Fruit fly (Drosophila melanogaster) whole organism, embryonic: ENCODE results near the gene CG8677.

Experiments
- ATbp ChIP-seq: fragments of 200-800 bp; sonication (Bioruptor generic); optimal IDR thresholded peaks from 2 replicates; lab custom pipeline; 2017; ENCODE audit warnings: missing biosample characterization, mild to moderate bottlenecking, missing genetic modification characterization, missing genetic modification reagents
- CG11504 ChIP-seq: fragments of 200-800 bp; sonication (Bioruptor generic); optimal IDR thresholded peaks from 3 replicates; lab custom pipeline; 2019; ENCODE audit warnings: missing biosample characterization, mild to moderate bottlenecking, missing genetic modification characterization, moderate library complexity
- CG12659 ChIP-seq: fragments of 200-800 bp; sonication (Bioruptor generic); optimal IDR thresholded peaks from 3 replicates; lab custom pipeline; 2017; ENCODE audit warnings: mild to moderate bottlenecking, missing biosample characterization, missing genetic modification reagents, missing genetic modification characterization
- CG12744 ChIP-seq: fragments of 200-800 bp; sonication (Bioruptor generic); optimal IDR thresholded peaks from 2 replicates; lab custom pipeline; 2016; ENCODE audit warnings: missing biosample characterization, missing genetic modification characterization
- CG12769 ChIP-seq: fragments of 200-800 bp; sonication (Bioruptor generic); optimal IDR thresholded peaks from 2 replicates; lab custom pipeline; 2019; ENCODE audit warnings: missing biosample characterization, mild to moderate bottlenecking, missing genetic modification characterization, moderate library complexity
- CG13775 ChIP-seq: fragments of 200-800 bp; sonication (Bioruptor generic); optimal IDR thresholded peaks from 3 replicates; lab custom pipeline; 2017; ENCODE audit warnings: missing biosample characterization, mild to moderate bottlenecking, missing genetic modification characterization
- CG15269 ChIP-seq: fragments of 200-800 bp; sonication (Bioruptor generic); optimal IDR thresholded peaks from 2 replicates; lab custom pipeline; 2018; ENCODE audit warnings: missing biosample characterization, mild to moderate bottlenecking, missing genetic modification characterization, moderate library complexity
- CG17328 ChIP-seq: fragments of 200-800 bp; sonication (Bioruptor generic); IDR thresholded peaks from 2 replicates; pipeline ENCODE4 v1.3.6; 2022; ENCODE audit warnings: missing biosample characterization, missing genetic modification characterization
- CG17361 ChIP-seq: fragments of 200-800 bp; sonication (Bioruptor generic); IDR thresholded peaks from 3 replicates; pipeline ENCODE4 v1.3.6; 2022; ENCODE audit warnings: missing biosample characterization, missing genetic modification characterization
- CG17802 ChIP-seq: fragments of 200-800 bp; sonication (Bioruptor generic); optimal IDR thresholded peaks from 2 replicates; lab custom pipeline; 2018; ENCODE audit warnings: missing biosample characterization, mild to moderate bottlenecking, missing genetic modification characterization, moderate library complexity
- CG18476 ChIP-seq: fragments of 200-800 bp; sonication (Bioruptor generic); optimal IDR thresholded peaks from 2 replicates; lab custom pipeline; 2016; ENCODE audit warnings: missing biosample characterization, mild to moderate bottlenecking, missing genetic modification characterization
- CG2129 ChIP-seq: fragments of 200-800 bp; sonication (Bioruptor generic); IDR thresholded peaks from 2 replicates; pipeline ENCODE4 v1.3.6; 2022; ENCODE audit warnings: missing biosample characterization, missing genetic modification characterization; ENCODE audit not compliant: partially characterized antibody
- CG2712 ChIP-seq: fragments of 200-800 bp; optimal IDR thresholded peaks from 3 replicates; lab custom pipeline; 2019; ENCODE audit warnings: missing biosample characterization, mild to moderate bottlenecking, missing genetic modification characterization, moderate library complexity
- CG2889 ChIP-seq: fragments of 200-800 bp; sonication (Bioruptor generic); IDR thresholded peaks from 3 replicates; pipeline ENCODE4 v1.3.6; 2022; ENCODE audit warnings: missing biosample characterization, missing genetic modification characterization
- CG3281 ChIP-seq: fragments of 200-800 bp; sonication (Bioruptor generic); optimal IDR thresholded peaks from 3 replicates; lab custom pipeline; 2017; ENCODE audit warnings: missing biosample characterization, mild to moderate bottlenecking, missing genetic modification characterization
- CG33557 ChIP-seq: fragments of 200-800 bp; sonication (Bioruptor generic); optimal IDR thresholded peaks from 2 replicates; lab custom pipeline; 2019; ENCODE audit warnings: missing biosample characterization, mild to moderate bottlenecking, missing genetic modification characterization, moderate library complexity
- CG3407 ChIP-seq: fragments of 200-800 bp; sonication (Bioruptor generic); optimal IDR thresholded peaks from 2 replicates; lab custom pipeline; 2018; ENCODE audit warnings: missing biosample characterization, mild to moderate bottlenecking, missing genetic modification characterization
- CG3838 ChIP-seq: fragments of 200-800 bp; sonication (Bioruptor generic); optimal IDR thresholded peaks from 3 replicates; lab custom pipeline; 2016; ENCODE audit warnings: missing biosample characterization, missing genetic modification characterization
- CG7357 ChIP-seq: fragments of 200-800 bp; sonication (Bioruptor generic); IDR thresholded peaks from 3 replicates; pipeline ENCODE4 v1.3.6; 2022; ENCODE audit warnings: missing biosample characterization, missing genetic modification characterization
- CG7839 ChIP-seq: fragments of 200-800 bp; sonication (Bioruptor generic); optimal IDR thresholded peaks from 3 replicates; lab custom pipeline; 2018; ENCODE audit warnings: missing biosample characterization, mild to moderate bottlenecking, missing genetic modification characterization, moderate library complexity
- CG8944 ChIP-seq: fragments of 200-800 bp; sonication (Bioruptor generic); optimal IDR thresholded peaks from 3 replicates; lab custom pipeline; 2016; ENCODE audit warnings: missing biosample characterization, missing genetic modification characterization
- Chrac-16 ChIP-seq: fragments of 200-800 bp; sonication (Bioruptor generic); optimal IDR thresholded peaks from 3 replicates; lab custom pipeline; 2016; ENCODE audit warnings: missing biosample characterization, missing genetic modification characterization
- Dp ChIP-seq: fragments of 200-800 bp; sonication (Bioruptor generic); optimal IDR thresholded peaks from 2 replicates; lab custom pipeline; 2018; ENCODE audit warnings: missing biosample characterization, mild to moderate bottlenecking, missing genetic modification characterization, moderate library complexity
- Dref ChIP-seq: fragments of 200-800 bp; sonication (Bioruptor generic); IDR thresholded peaks from 2 replicates; pipeline ENCODE4 v1.3.6; 2022; ENCODE audit warnings: missing biosample characterization, missing genetic modification characterization
- E2f1 ChIP-seq: fragments of 200-800 bp; sonication (Bioruptor generic); IDR thresholded peaks from 2 replicates; pipeline ENCODE4 v1.3.6; 2022; ENCODE audit warnings: missing biosample characterization, missing genetic modification characterization
- H2.0 ChIP-seq: fragments of 200-800 bp; sonication (Bioruptor generic); IDR thresholded peaks from 2 replicates; pipeline ENCODE4 v1.3.6; 2022; ENCODE audit warnings: missing biosample characterization, missing genetic modification characterization
- HHEX ChIP-seq: fragments of 200-800 bp; sonication (Bioruptor generic); optimal IDR thresholded peaks from 3 replicates; lab custom pipeline; 2017; ENCODE audit warnings: missing biosample characterization, mild to moderate bottlenecking, missing genetic modification characterization, missing genetic modification reagents
- HLH3B ChIP-seq: fragments of 200-800 bp; sonication (Bioruptor generic); IDR thresholded peaks from 2 replicates; pipeline ENCODE4 v1.3.6; 2022; ENCODE audit warnings: missing biosample characterization, missing genetic modification characterization
- Hand ChIP-seq: fragments of 200-800 bp; sonication (Bioruptor generic); optimal IDR thresholded peaks from 2 replicates; lab custom pipeline; 2017; ENCODE audit warnings: mild to moderate bottlenecking, missing biosample characterization, missing genetic modification reagents, missing genetic modification characterization
- Hr39 ChIP-seq: fragments of >200 bp; optimal IDR thresholded peaks from 2 replicates; lab custom pipeline; 2017
- Oaz ChIP-seq: fragments of 200-800 bp; sonication (Bioruptor generic); IDR thresholded peaks from 2 replicates; pipeline ENCODE4 v1.3.6; 2022; ENCODE audit warnings: missing biosample characterization, missing genetic modification characterization
- Optix ChIP-seq: fragments of 200-800 bp; sonication (Bioruptor generic); IDR thresholded peaks from 3 replicates; pipeline ENCODE4 v1.3.6; 2022; ENCODE audit warnings: missing biosample characterization, missing genetic modification characterization
- Xrp1 ChIP-seq: fragments of 200-800 bp; sonication (Bioruptor generic); IDR thresholded peaks from 2 replicates; pipeline ENCODE4 v1.3.6; 2022; ENCODE audit warnings: missing biosample characterization, missing genetic modification characterization
- ab ChIP-seq: fragments of 200-800 bp; sonication (Bioruptor generic); optimal IDR thresholded peaks from 2 replicates; lab custom pipeline; 2016; ENCODE audit warnings: missing biosample characterization, missing genetic modification characterization
- bbx ChIP-seq: fragments of 200-800 bp; sonication (Bioruptor generic); IDR thresholded peaks from 2 replicates; pipeline ENCODE4 v1.3.6; 2022; ENCODE audit warnings: missing biosample characterization, missing genetic modification characterization; ENCODE audit not compliant: partially characterized antibody
- cad ChIP-seq: fragments of >200 bp; optimal IDR thresholded peaks from 2 replicates; lab custom pipeline; 2017; ENCODE audit warnings: missing biosample characterization, missing genetic modification characterization
- caup ChIP-seq: fragments of 200-800 bp; sonication (Bioruptor generic); optimal IDR thresholded peaks from 3 replicates; lab custom pipeline; 2017; ENCODE audit warnings: missing biosample characterization, mild to moderate bottlenecking, missing genetic modification characterization, moderate library complexity; ENCODE audit not compliant: severe bottlenecking
- chn ChIP-seq: fragments of 200-800 bp; sonication (Bioruptor generic); optimal IDR thresholded peaks from 2 replicates; lab custom pipeline; 2016; ENCODE audit warnings: missing biosample characterization, missing genetic modification characterization
- crc ChIP-seq: fragments of 200-800 bp; sonication (Bioruptor generic); optimal IDR thresholded peaks from 2 replicates; lab custom pipeline; 2016; ENCODE audit warnings: missing biosample characterization, missing genetic modification characterization
- dysf ChIP-seq: fragments of 200-800 bp; sonication (Bioruptor generic); IDR thresholded peaks from 3 replicates; pipeline ENCODE4 v1.3.6; 2022; ENCODE audit warnings: missing biosample characterization, missing genetic modification characterization
- gro ChIP-seq: fragments of 200-800 bp; sonication (Bioruptor generic); optimal IDR thresholded peaks from 2 replicates; lab custom pipeline; 2016; ENCODE audit warnings: missing biosample characterization, missing genetic modification characterization
- jing ChIP-seq: fragments of 200-800 bp; sonication (Bioruptor generic); optimal IDR thresholded peaks from 2 replicates; lab custom pipeline; 2018; ENCODE audit warnings: missing biosample characterization, mild to moderate bottlenecking, missing genetic modification characterization
- klu ChIP-seq: fragments of 200-800 bp; sonication (Bioruptor generic); IDR thresholded peaks from 2 replicates; pipeline ENCODE4 v1.3.6; 2022; ENCODE audit warnings: missing biosample characterization, missing genetic modification characterization
- nau ChIP-seq: fragments of 200-800 bp; sonication (Bioruptor generic); optimal IDR thresholded peaks from 3 replicates; lab custom pipeline; 2017; ENCODE audit warnings: missing biosample characterization, mild to moderate bottlenecking, missing genetic modification characterization, missing genetic modification reagents
- nmo ChIP-seq: fragments of 200-800 bp; sonication (Bioruptor generic); optimal IDR thresholded peaks from 2 replicates; lab custom pipeline; 2018; ENCODE audit warnings: missing biosample characterization, mild to moderate bottlenecking, missing genetic modification characterization, moderate library complexity
- pb ChIP-seq: fragments of 200-800 bp; sonication (Bioruptor generic); optimal IDR thresholded peaks from 3 replicates; lab custom pipeline; 2016; ENCODE audit warnings: missing biosample characterization, missing genetic modification characterization
- pum ChIP-seq: fragments of 200-800 bp; sonication (Bioruptor generic); optimal IDR thresholded peaks from 2 replicates; lab custom pipeline; 2016; ENCODE audit warnings: missing biosample characterization, missing genetic modification characterization
- rib ChIP-seq: fragments of 200-800 bp; sonication (Bioruptor generic); IDR thresholded peaks from 2 replicates; pipeline ENCODE4 v1.3.6; 2022; ENCODE audit warnings: missing biosample characterization, missing genetic modification characterization
- run ChIP-seq: fragments of 200-800 bp; sonication (Bioruptor generic); optimal IDR thresholded peaks from 3 replicates; lab custom pipeline; 2018; ENCODE audit warnings: missing biosample characterization, mild to moderate bottlenecking, missing genetic modification characterization
- sisA ChIP-seq: fragments of 200-800 bp; sonication (Bioruptor generic); IDR thresholded peaks from 2 replicates; pipeline ENCODE4 v1.3.6; 2022; ENCODE audit warnings: missing biosample characterization, missing genetic modification characterization
- slp2 ChIP-seq: fragments of 200-800 bp; sonication (Bioruptor generic); optimal IDR thresholded peaks from 2 replicates; lab custom pipeline; 2016; ENCODE audit warnings: missing biosample characterization, missing genetic modification characterization
- so ChIP-seq: fragments of 200-800 bp; sonication (Bioruptor generic); IDR thresholded peaks from 3 replicates; pipeline ENCODE4 v1.3.6; 2022; ENCODE audit warnings: missing biosample characterization, missing genetic modification characterization
- tin ChIP-seq: fragments of 200-800 bp; sonication (Bioruptor generic); optimal IDR thresholded peaks from 3 replicates; lab custom pipeline; 2016; ENCODE audit warnings: missing biosample characterization, missing genetic modification characterization

CG8677 gene

DNA sequence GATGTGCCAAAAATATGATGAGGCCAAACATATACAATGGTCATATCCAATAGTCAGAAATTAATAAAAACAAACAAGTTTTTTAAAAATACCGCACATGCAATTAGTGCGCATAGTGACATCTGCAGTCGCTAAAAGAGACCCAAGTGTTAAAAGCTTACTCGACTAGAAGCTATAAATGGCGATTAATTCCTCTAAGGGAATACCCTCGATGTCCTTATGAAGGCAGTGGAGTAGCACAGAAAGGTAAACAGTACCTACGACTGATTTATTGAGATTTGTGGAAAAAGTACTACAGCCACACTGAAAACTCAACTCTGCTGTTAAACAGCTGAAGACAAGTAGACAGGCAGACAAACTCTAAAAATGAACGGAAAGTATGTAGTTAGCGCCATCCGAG lies 39.8 kb downstream of the CG8677 start (continued):
- TF ChIP-seq CG33557 (GFP tag; lab: Kevin White, UChicago) (peak; percentile 17), crc (GFP tag; lab: Kevin White, UChicago) (peak; percentile 12), pum (GFP tag; lab: Kevin White, UChicago) (peak; percentile 25), CG3281 (peak; percentile 36), CG2889 (GFP tag; lab: Robert Waterston, UW) (no peak), dysf (GFP tag; lab: Robert Waterston, UW) (no peak), CG13775 (GFP tag; lab: Kevin White, UChicago) (no peak), tin (GFP tag; lab: Kevin White, UChicago) (no peak), ATbp (GFP tag; lab: Kevin White, UChicago) (no peak), chn (GFP tag; lab: Kevin White, UChicago) (no peak), jing (GFP tag; lab: Kevin White, UChicago) (no peak), gro (GFP tag; lab: Kevin White, UChicago) (peak; percentile 57), pb (no peak), CG2712 (tag; lab: Kevin White, UChicago) (peak; percentile 41), klu (GFP tag; lab: Robert Waterston, UW) (no peak), nau (peak; percentile 45), CG7357 (GFP tag; lab: Robert Waterston, UW) (0 out of 3 replicates have a peak, but pooled peaks have one; percentile 38), Xrp1 (no peak), CG17361 (GFP tag; lab: Robert Waterston, UW) (0 out of 3 replicates have a peak, but pooled peaks have one; percentile 28), Dref (GFP tag; lab: Robert Waterston, UW) (no peak), CG18476 (GFP tag; lab: Kevin White, UChicago) (no peak), bbx (GFP tag; lab: Robert Waterston, UW) (no peak), CG17328 (GFP tag; lab: Robert Waterston, UW) (no peak), caup (no peak), Optix (GFP tag; lab: Robert Waterston, UW) (no peak), CG17802 (tag; lab: Kevin White, UChicago) (peak; percentile 67), CG12659 (GFP tag; lab: Kevin White, UChicago) (peak; percentile 30), slp2 (GFP tag; lab: Kevin White, UChicago) (no peak), ab (GFP tag; lab: Kevin White, UChicago) (no peak), CG11504 (tag; lab: Kevin White, UChicago) (no peak), so (GFP tag; lab: Robert Waterston, UW) (no peak), CG15269 (tag; lab: Kevin White, UChicago) (no peak), run (no peak), CG12769 (tag; lab: Kevin White, UChicago) (no peak), rib (GFP tag; lab: Robert Waterston, UW) (no peak), nmo (no peak), Chrac-16 (GFP tag; lab: Kevin White, UChicago) (peak; percentile 26), Dp (GFP tag; lab: Kevin White, UChicago) (peak; percentile 20), CG8944 (GFP tag; lab: Kevin White, UChicago) (no peak), CG3407 (no peak), CG2129 (GFP tag; lab: Robert Waterston, UW) (no peak), CG7839 (tag; lab: Kevin White, UChicago) (no peak), E2f1 (GFP tag; lab: Robert Waterston, UW) (no peak), sisA (GFP tag; lab: Robert Waterston, UW) (no peak), Hand (GFP tag; lab: Kevin White, UChicago) (no peak), CG12744 (GFP tag; lab: Kevin White, UChicago) (no peak), cad (no peak), Oaz (GFP tag; lab: Robert Waterston, UW) (no peak), H2.0 (no peak), HLH3B (GFP tag; lab: Robert Waterston, UW) (no peak), CG3838 (GFP tag; lab: Kevin White, UChicago) (no peak), HHEX (GFP tag; lab: Kevin White, UChicago) (no peak), Hr39 (lab: Kevin White, UChicago) (no peak)
